Fruit fly (Drosophila melanogaster) whole organism, embryonic: Measurements from ENCODE around the gene CG15922.
A peak's percentile ranks its signal among the peaks of the same experiment; 100 is the strongest.

Source experiments
- Antp ChIP-seq: fragments of 200-800 bp; sonication (Bioruptor generic); optimal IDR thresholded peaks from 3 replicates; lab custom pipeline; 2016; ENCODE audit warnings: missing biosample characterization, missing genetic modification characterization
- CG10209 ChIP-seq: fragments of 200-800 bp; sonication (Bioruptor generic); optimal IDR thresholded peaks from 3 replicates; lab custom pipeline; 2017; ENCODE audit warnings: missing biosample characterization, mild to moderate bottlenecking, missing genetic modification characterization, missing genetic modification reagents
- CG11723 ChIP-seq: fragments of 200-800 bp; sonication (Bioruptor generic); optimal IDR thresholded peaks from 2 replicates; lab custom pipeline; 2017; ENCODE audit warnings: missing biosample characterization, mild to moderate bottlenecking, missing genetic modification characterization
- CG12391 ChIP-seq: fragments of 200-800 bp; sonication (Bioruptor generic); optimal IDR thresholded peaks from 3 replicates; lab custom pipeline; 2018; ENCODE audit warnings: missing biosample characterization, mild to moderate bottlenecking, missing genetic modification characterization, moderate library complexity
- CG12659 ChIP-seq: fragments of 200-800 bp; sonication (Bioruptor generic); optimal IDR thresholded peaks from 3 replicates; lab custom pipeline; 2017; ENCODE audit warnings: mild to moderate bottlenecking, missing biosample characterization, missing genetic modification reagents, missing genetic modification characterization
- CG13894 ChIP-seq: fragments of 200-800 bp; sonication (Bioruptor generic); optimal IDR thresholded peaks from 3 replicates; lab custom pipeline; 2018; ENCODE audit warnings: missing biosample characterization, mild to moderate bottlenecking, missing genetic modification characterization, moderate library complexity
- CG15011 ChIP-seq: fragments of 200-800 bp; sonication (Bioruptor generic); optimal IDR thresholded peaks from 3 replicates; lab custom pipeline; 2018; ENCODE audit warnings: missing biosample characterization, mild to moderate bottlenecking, missing genetic modification characterization
- CG15601 ChIP-seq: fragments of 200-800 bp; sonication (Bioruptor generic); optimal IDR thresholded peaks from 3 replicates; lab custom pipeline; 2019; ENCODE audit warnings: missing biosample characterization, mild to moderate bottlenecking, missing genetic modification characterization, moderate library complexity
- CG16815 ChIP-seq: fragments of 200-800 bp; sonication (Bioruptor generic); optimal IDR thresholded peaks from 3 replicates; lab custom pipeline; 2017; ENCODE audit warnings: missing biosample characterization, mild to moderate bottlenecking, missing genetic modification characterization
- CG16863 ChIP-seq: fragments of 200-800 bp; sonication (Bioruptor generic); optimal IDR thresholded peaks from 3 replicates; lab custom pipeline; 2016; ENCODE audit warnings: missing biosample characterization, missing genetic modification characterization
- CG1792 ChIP-seq: fragments of 200-800 bp; sonication (Bioruptor generic); optimal IDR thresholded peaks from 2 replicates; lab custom pipeline; 2016; ENCODE audit warnings: missing biosample characterization, missing genetic modification characterization
- CG2116 ChIP-seq: fragments of 200-800 bp; sonication (Bioruptor generic); optimal IDR thresholded peaks from 3 replicates; lab custom pipeline; 2018; ENCODE audit warnings: missing biosample characterization, mild to moderate bottlenecking, missing genetic modification characterization
- CG2129 ChIP-seq: fragments of 200-800 bp; sonication (Bioruptor generic); IDR thresholded peaks from 2 replicates; pipeline ENCODE4 v1.3.6; 2022; ENCODE audit warnings: missing biosample characterization, missing genetic modification characterization; ENCODE audit not compliant: partially characterized antibody
- CG2678 ChIP-seq: fragments of 200-800 bp; sonication (Bioruptor generic); optimal IDR thresholded peaks from 3 replicates; lab custom pipeline; 2019; ENCODE audit warnings: missing biosample characterization, mild to moderate bottlenecking, missing genetic modification characterization, moderate library complexity
- CG30403 ChIP-seq: fragments of 200-800 bp; sonication (Bioruptor generic); optimal IDR thresholded peaks from 3 replicates; lab custom pipeline; 2016; ENCODE audit warnings: missing biosample characterization, missing genetic modification characterization
- CG31388 ChIP-seq: fragments of 200-800 bp; sonication (Bioruptor generic); optimal IDR thresholded peaks from 2 replicates; lab custom pipeline; 2016; ENCODE audit warnings: missing biosample characterization, missing genetic modification characterization
- CG3281 ChIP-seq: fragments of 200-800 bp; sonication (Bioruptor generic); optimal IDR thresholded peaks from 3 replicates; lab custom pipeline; 2017; ENCODE audit warnings: missing biosample characterization, mild to moderate bottlenecking, missing genetic modification characterization
- CG3726 ChIP-seq: fragments of 200-800 bp; sonication (Bioruptor generic); IDR thresholded peaks from 3 replicates; pipeline ENCODE4, ENCODE4 v1.3.6; 2022; ENCODE audit warnings: missing biosample characterization, missing genetic modification characterization
- CG5245 ChIP-seq: fragments of 200-800 bp; sonication (Bioruptor generic); optimal IDR thresholded peaks from 3 replicates; lab custom pipeline; 2016; ENCODE audit warnings: missing biosample characterization, missing genetic modification characterization
- CG6813 ChIP-seq: fragments of 200-800 bp; sonication (Bioruptor generic); optimal IDR thresholded peaks from 2 replicates; lab custom pipeline; 2017; ENCODE audit warnings: missing biosample characterization, missing genetic modification characterization, mild to moderate bottlenecking, moderate library complexity, missing genetic modification reagents
- CG7372 ChIP-seq: fragments of 200-800 bp; sonication (Bioruptor generic); IDR thresholded peaks from 2 replicates; pipeline ENCODE4 v1.3.6; 2022; ENCODE audit warnings: missing biosample characterization, missing genetic modification characterization
- CG8089 ChIP-seq: fragments of 200-800 bp; sonication (Bioruptor generic); optimal IDR thresholded peaks from 3 replicates; lab custom pipeline; 2016; ENCODE audit warnings: missing biosample characterization, missing genetic modification characterization
- CG8478 ChIP-seq: fragments of >200 bp; optimal IDR thresholded peaks from 2 replicates; lab custom pipeline; 2018
- CG8924 ChIP-seq: fragments of 200-800 bp; optimal IDR thresholded peaks from 3 replicates; lab custom pipeline; 2019; ENCODE audit warnings: missing biosample characterization, mild to moderate bottlenecking, missing genetic modification characterization, moderate library complexity
- E2f2 ChIP-seq: fragments of 200-800 bp; sonication (Bioruptor generic); IDR thresholded peaks from 2 replicates; pipeline ENCODE4 v1.3.6; 2022; ENCODE audit warnings: missing biosample characterization, missing genetic modification characterization
- ERR ChIP-seq: fragments of 200-800 bp; sonication (Bioruptor generic); optimal IDR thresholded peaks from 2 replicates; lab custom pipeline; 2016; ENCODE audit warnings: missing biosample characterization, missing genetic modification characterization
- Eip74EF ChIP-seq, 2 experiments: fragments of 200-800 bp in 1 of 2; fragments of >200 bp in 1 of 2; sonication (Bioruptor generic) in 1 of 2; optimal IDR thresholded peaks; 2 replicates each; lab custom pipeline; 2017 to 2019; ENCODE audit warnings: missing biosample characterization in 2 of 2, missing genetic modification characterization in 2 of 2, mild to moderate bottlenecking in 1 of 2, moderate library complexity in 1 of 2
- Hey ChIP-seq: fragments of 200-800 bp; sonication (Bioruptor generic); optimal IDR thresholded peaks from 3 replicates; lab custom pipeline; 2018; ENCODE audit warnings: missing biosample characterization, mild to moderate bottlenecking, missing genetic modification characterization
- HmgZ ChIP-seq: fragments of 200-800 bp; sonication (Bioruptor generic); optimal IDR thresholded peaks from 2 replicates; lab custom pipeline; 2018; ENCODE audit warnings: missing biosample characterization, mild to moderate bottlenecking, missing genetic modification characterization
- Lhr ChIP-seq: fragments of 200-800 bp; sonication (Bioruptor generic); optimal IDR thresholded peaks from 3 replicates; lab custom pipeline; 2017; ENCODE audit warnings: mild to moderate bottlenecking, missing biosample characterization, missing genetic modification reagents, missing genetic modification characterization
- Lpt ChIP-seq: fragments of >200 bp; optimal IDR thresholded peaks from 2 replicates; lab custom pipeline; 2018; ENCODE audit warnings: missing biosample characterization, missing genetic modification characterization
- Neu2 ChIP-seq: fragments of 200-800 bp; sonication (Bioruptor generic); optimal IDR thresholded peaks from 3 replicates; lab custom pipeline; 2016; ENCODE audit warnings: missing biosample characterization, missing genetic modification characterization, borderline replicate concordance
- Oli ChIP-seq: fragments of 200-800 bp; sonication (Bioruptor generic); optimal IDR thresholded peaks from 2 replicates; lab custom pipeline; 2018; ENCODE audit warnings: missing biosample characterization, mild to moderate bottlenecking, missing genetic modification characterization, moderate library complexity
- Xbp1 ChIP-seq: fragments of 200-800 bp; sonication (Bioruptor generic); optimal IDR thresholded peaks from 3 replicates; lab custom pipeline; 2016; ENCODE audit warnings: missing biosample characterization, mild to moderate bottlenecking, missing genetic modification characterization
- az2 ChIP-seq: fragments of 200-800 bp; sonication (Bioruptor generic); optimal IDR thresholded peaks from 3 replicates; lab custom pipeline; 2016; ENCODE audit warnings: missing biosample characterization, missing genetic modification characterization
- cato ChIP-seq: fragments of 200-800 bp; sonication (Bioruptor generic); optimal IDR thresholded peaks from 2 replicates; lab custom pipeline; 2016; ENCODE audit warnings: missing biosample characterization, missing genetic modification characterization, borderline replicate concordance
- crp ChIP-seq, 2 experiments: fragments of 200-800 bp; sonication (Bioruptor generic); optimal IDR thresholded peaks; 2 replicates in 1 of 2; 3 replicates in 1 of 2; lab custom pipeline; 2017; ENCODE audit warnings: missing biosample characterization in 2 of 2, missing genetic modification characterization in 2 of 2, mild to moderate bottlenecking in 1 of 2, moderate library complexity in 1 of 2
- disco-r ChIP-seq: fragments of 200-800 bp; sonication (Bioruptor generic); optimal IDR thresholded peaks from 2 replicates; lab custom pipeline; 2016; ENCODE audit warnings: missing biosample characterization, missing genetic modification characterization
- en ChIP-seq: fragments of 200-800 bp; sonication (Bioruptor generic); optimal IDR thresholded peaks from 2 replicates; lab custom pipeline; 2016; ENCODE audit warnings: missing biosample characterization, missing genetic modification characterization
- fd96Cb ChIP-seq: fragments of 200-800 bp; sonication (Bioruptor generic); optimal IDR thresholded peaks from 2 replicates; lab custom pipeline; 2018; ENCODE audit warnings: missing biosample characterization, mild to moderate bottlenecking, missing genetic modification characterization, moderate library complexity
- grn ChIP-seq: fragments of 200-800 bp; sonication (Bioruptor generic); optimal IDR thresholded peaks from 3 replicates; lab custom pipeline; 2017; ENCODE audit warnings: missing biosample characterization, missing genetic modification characterization
- inv ChIP-seq: fragments of 200-800 bp; sonication (Bioruptor generic); IDR thresholded peaks from 2 replicates; pipeline ENCODE4 v1.3.6; 2022; ENCODE audit warnings: missing biosample characterization, missing genetic modification characterization; ENCODE audit not compliant: partially characterized antibody
- nerfin-2 ChIP-seq: fragments of 200-800 bp; sonication (Bioruptor generic); IDR thresholded peaks from 2 replicates; pipeline ENCODE4 v1.3.6; 2022; ENCODE audit warnings: missing biosample characterization, missing genetic modification characterization; ENCODE audit not compliant: partially characterized antibody
- phol ChIP-seq: fragments of 200-800 bp; sonication (Bioruptor generic); optimal IDR thresholded peaks from 3 replicates; lab custom pipeline; 2018; ENCODE audit warnings: missing biosample characterization, mild to moderate bottlenecking, missing genetic modification characterization, moderate library complexity
- pzg ChIP-seq: fragments of 200-800 bp; sonication (Bioruptor generic); optimal IDR thresholded peaks from 3 replicates; lab custom pipeline; 2018; ENCODE audit warnings: missing biosample characterization, mild to moderate bottlenecking, missing genetic modification characterization, moderate library complexity
- repo ChIP-seq: fragments of 200-800 bp; sonication (Bioruptor generic); optimal IDR thresholded peaks from 2 replicates; lab custom pipeline; 2016; ENCODE audit warnings: missing biosample characterization, missing genetic modification characterization
- salm ChIP-seq: fragments of 200-800 bp; sonication (Bioruptor generic); optimal IDR thresholded peaks from 2 replicates; lab custom pipeline; 2018; ENCODE audit warnings: missing biosample characterization, mild to moderate bottlenecking, missing genetic modification characterization
- sens-2 ChIP-seq: fragments of 200-800 bp; sonication (Bioruptor generic); IDR thresholded peaks from 2 replicates; pipeline ENCODE4 v1.3.6; 2022; ENCODE audit warnings: missing biosample characterization, missing genetic modification characterization
- sim ChIP-seq: fragments of 200-800 bp; sonication (Bioruptor generic); IDR thresholded peaks from 2 replicates; pipeline ENCODE4 v1.3.6; 2022; ENCODE audit warnings: missing biosample characterization, missing genetic modification characterization
- tin ChIP-seq: fragments of 200-800 bp; sonication (Bioruptor generic); optimal IDR thresholded peaks from 3 replicates; lab custom pipeline; 2016; ENCODE audit warnings: missing biosample characterization, missing genetic modification characterization
- trem ChIP-seq: fragments of 200-800 bp; optimal IDR thresholded peaks from 3 replicates; lab custom pipeline; 2019; ENCODE audit warnings: missing biosample characterization, mild to moderate bottlenecking, missing genetic modification characterization, moderate library complexity

CG15922 gene

DNA sequence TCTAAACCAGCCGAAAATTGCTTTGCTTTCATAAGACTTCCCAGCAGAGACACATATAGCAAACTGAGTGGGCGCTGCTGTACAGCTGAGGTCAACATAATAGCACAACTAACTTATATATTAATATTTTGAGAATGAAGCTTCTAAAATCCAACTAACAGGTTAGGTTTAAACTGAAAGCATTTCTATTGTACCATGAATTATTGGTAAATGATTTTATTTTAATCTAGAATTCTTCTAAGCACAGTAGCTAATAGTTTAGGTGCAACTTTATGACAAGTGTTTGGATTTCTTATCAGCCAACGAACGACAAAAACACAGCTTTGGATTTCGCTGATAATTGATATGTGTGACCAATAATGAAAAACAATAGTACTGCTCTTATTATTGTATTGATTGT lies 5.1 kb downstream of the CG15922 start (continued):
- TF ChIP-seq grn (GFP tag; lab: Kevin White, UChicago) (peak; percentile 41), Xbp1 (GFP tag; lab: Kevin White, UChicago) (no peak), Lpt (no peak), CG3281 (GFP tag; lab: Kevin White, UChicago) (peak; percentile 80), CG15601 (tag; lab: Kevin White, UChicago) (no peak), CG7372 (GFP tag; lab: Robert Waterston, UW) (no peak), CG2678 (tag; lab: Kevin White, UChicago) (peak; percentile 87), phol (peak; percentile 10), CG15011 (no peak), CG12391 (peak; percentile 2), trem (tag; lab: Kevin White, UChicago) (peak; percentile 2), disco-r (GFP tag; lab: Kevin White, UChicago) (no peak), CG6813 (GFP tag; lab: Kevin White, UChicago) (peak; percentile 23), en (GFP tag; lab: Kevin White, UChicago) (no peak), CG8089 (no peak), sim (GFP tag; lab: Robert Waterston, UW) (no peak), CG30403 (GFP tag; lab: Kevin White, UChicago) (peak; percentile 23), Oli (tag; lab: Kevin White, UChicago) (no peak), sens-2 (GFP tag; lab: Robert Waterston, UW) (peak; percentile 7; the same call in 1 of the 2 replicates), fd96Cb (tag; lab: Kevin White, UChicago) (no peak), CG16863 (GFP tag; lab: Kevin White, UChicago) (no peak), CG8478 (no peak), crp (GFP tag; optimal IDR thresholded peaks at IDR 0.05; lab: Kevin White, UChicago) (no peak), CG13894 (tag; lab: Kevin White, UChicago) (peak; percentile 67), CG5245 (GFP tag; lab: Kevin White, UChicago) (no peak), Antp (GFP tag; lab: Kevin White, UChicago) (no peak), CG12659 (GFP tag; lab: Kevin White, UChicago) (peak; percentile 6), CG11723 (GFP tag; lab: Kevin White, UChicago) (no peak), az2 (GFP tag; lab: Kevin White, UChicago) (no peak), Lhr (GFP tag; lab: Kevin White, UChicago) (no peak), E2f2 (GFP tag; lab: Robert Waterston, UW) (no peak), Eip74EF (GFP tag; optimal IDR thresholded peaks at IDR 0.05; lab: Kevin White, UChicago) (peak in 1 of 2 experiments; percentile 56), CG2116 (GFP tag; lab: Kevin White, UChicago) (no peak), CG3726 (GFP tag; lab: Robert Waterston, UW) (0 out of 3 replicates have a peak, but pooled peaks have one; percentile 41), Neu2 (GFP tag; lab: Kevin White, UChicago) (no peak), CG1792 (GFP tag; lab: Kevin White, UChicago) (peak; percentile 7), CG2129 (GFP tag; lab: Robert Waterston, UW) (no peak), pzg (GFP tag; lab: Kevin White, UChicago) (no peak), repo (GFP tag; lab: Kevin White, UChicago) (no peak), nerfin-2 (GFP tag; lab: Robert Waterston, UW) (no peak), Hey (tag; lab: Kevin White, UChicago) (no peak), tin (GFP tag; lab: Kevin White, UChicago) (peak; percentile 44), inv (GFP tag; lab: Robert Waterston, UW) (no peak), ERR (no peak), HmgZ (tag; lab: Kevin White, UChicago) (no peak), cato (no peak), salm (tag; lab: Kevin White, UChicago) (no peak), CG16815 (GFP tag; lab: Kevin White, UChicago) (no peak), CG31388 (GFP tag; lab: Kevin White, UChicago) (no peak), CG10209 (GFP tag; lab: Kevin White, UChicago) (no peak), CG8924 (tag; lab: Kevin White, UChicago) (peak; percentile 74)
